Worm (Caenorhabditis elegans) whole organism, L1 larva: Measurements from ENCODE around the gene Y75B8A.33.
"Not testable (repeated sequence)": the region's sequence is repeated elsewhere in the genome, so short reads cannot be mapped to it uniquely, and the experiment has no call there.

Experiments used
- C04F5.9 ChIP-seq: sonication (generic microtip); optimal IDR thresholded peaks from 2 replicates; lab custom pipeline; 2016; ENCODE audit warnings: missing genetic modification characterization, missing compliant biosample characterization
- C16A3.4 ChIP-seq: fragments of 150-350 bp; optimal IDR thresholded peaks from 2 replicates; lab custom pipeline; 2014; ENCODE audit warnings: missing biosample characterization, missing genetic modification characterization
- F16B12.6 ChIP-seq: fragments of 150-350 bp; optimal IDR thresholded peaks from 2 replicates; lab custom pipeline; 2014; ENCODE audit warnings: missing biosample characterization, missing genetic modification characterization
- Y116A8C.19 ChIP-seq: sonication (generic microtip); optimal IDR thresholded peaks from 2 replicates; lab custom pipeline; 2016; ENCODE audit warnings: missing compliant biosample characterization, missing genetic modification characterization, borderline replicate concordance
- aha-1 ChIP-seq: fragments of 150-350 bp; optimal IDR thresholded peaks from 2 replicates; lab custom pipeline; 2014; ENCODE audit warnings: missing biosample characterization, missing genetic modification characterization
- ama-1 ChIP-seq: fragments of 150-350 bp; optimal IDR thresholded peaks from 2 replicates; lab custom pipeline; 2014
- blmp-1 ChIP-seq: fragments of 150-350 bp; optimal IDR thresholded peaks from 2 replicates; lab custom pipeline; 2014; ENCODE audit warnings: missing biosample characterization, missing genetic modification characterization
- ceh-63 ChIP-seq: fragments of 200-800 bp; sonication (Bioruptor generic); optimal IDR thresholded peaks from 2 replicates; lab custom pipeline; 2018; ENCODE audit warnings: mild to moderate bottlenecking, missing genetic modification characterization, missing compliant biosample characterization
- ceh-82 ChIP-seq, 3 experiments: fragments of 150-350 bp in 1 of 3; sonication (generic microtip) in 2 of 3; optimal IDR thresholded peaks; 2 replicates each; lab custom pipeline; 2014 to 2017; ENCODE audit warnings: missing biosample characterization in 3 of 3, missing genetic modification characterization in 3 of 3
- ceh-88 ChIP-seq: fragments of 200-800 bp; sonication (Bioruptor generic); IDR thresholded peaks from 2 replicates; pipeline ENCODE4 v1.3.6; 2022; ENCODE audit warnings: missing genetic modification characterization, missing compliant biosample characterization
- dpl-1 ChIP-seq, 3 experiments: fragments of 150-350 bp in 2 of 3; sonication (generic microtip) in 1 of 3; optimal IDR thresholded peaks; 2 replicates each; lab custom pipeline; 2014 to 2017; ENCODE audit warnings: missing biosample characterization in 3 of 3, missing genetic modification characterization in 3 of 3, missing genetic modification reagents in 3 of 3
- dsc-1 ChIP-seq: sonication (generic microtip); optimal IDR thresholded peaks from 2 replicates; lab custom pipeline; 2016; ENCODE audit warnings: mild to moderate bottlenecking, missing genetic modification characterization, missing compliant biosample characterization
- efl-1 ChIP-seq, 4 experiments: fragments of 150-350 bp; optimal IDR thresholded peaks in 3 of 4; peaks in 1 of 4; 1 replicate in 1 of 4; 2 replicates in 3 of 4; lab custom pipeline; 2014; ENCODE audit warnings: missing biosample characterization in 2 of 4, missing genetic modification characterization in 2 of 4, missing genetic modification reagents in 2 of 4
- efl-3 ChIP-seq: fragments of 200-800 bp; sonication (Bioruptor generic); optimal IDR thresholded peaks from 2 replicates; lab custom pipeline; 2018; ENCODE audit warnings: mild to moderate bottlenecking, missing genetic modification characterization, missing compliant biosample characterization
- egl-27 ChIP-seq, 2 experiments: fragments of 150-350 bp in 1 of 2; sonication (generic microtip); optimal IDR thresholded peaks; 3 replicates each; lab custom pipeline; 2017 to 2018; ENCODE audit warnings: missing biosample characterization in 2 of 2, missing genetic modification characterization in 2 of 2, missing genetic modification reagents in 2 of 2
- fos-1 ChIP-seq: fragments of 150-350 bp; optimal IDR thresholded peaks from 2 replicates; lab custom pipeline; 2014; ENCODE audit warnings: missing biosample characterization, missing genetic modification characterization
- grh-1 ChIP-seq: fragments of 200-800 bp; sonication (Bioruptor generic); IDR thresholded peaks from 2 replicates; pipeline ENCODE4 v1.3.6; 2022; ENCODE audit warnings: missing genetic modification reagents, missing genetic modification characterization, missing compliant biosample characterization
- hlh-17 ChIP-seq: fragments of 200-800 bp; sonication (Bioruptor generic); optimal IDR thresholded peaks from 2 replicates; lab custom pipeline; 2018; ENCODE audit warnings: missing genetic modification characterization, mild to moderate bottlenecking, missing compliant biosample characterization, moderate library complexity, borderline replicate concordance
- lin-13 ChIP-seq: fragments of 150-350 bp; optimal IDR thresholded peaks from 2 replicates; lab custom pipeline; 2014; ENCODE audit warnings: missing biosample characterization, missing genetic modification reagents, missing genetic modification characterization
- lin-14 ChIP-seq: fragments of 200-800 bp; sonication (Bioruptor generic); optimal IDR thresholded peaks from 2 replicates; lab custom pipeline; 2018; ENCODE audit warnings: mild to moderate bottlenecking, missing genetic modification characterization, moderate library complexity, missing compliant biosample characterization
- lin-15B ChIP-seq: fragments of 150-350 bp; sonication (generic microtip); optimal IDR thresholded peaks from 3 replicates; lab custom pipeline; 2014; ENCODE audit warnings: missing biosample characterization, missing genetic modification characterization
- lin-35 ChIP-seq, 2 experiments: fragments of 150-350 bp; optimal IDR thresholded peaks; 2 replicates each; lab custom pipeline; 2014; ENCODE audit warnings: missing biosample characterization in 2 of 2, missing genetic modification characterization in 2 of 2, missing genetic modification reagents in 2 of 2
- lsy-2 ChIP-seq, 2 experiments: fragments of 150-350 bp; optimal IDR thresholded peaks; 2 replicates each; lab custom pipeline; 2014; ENCODE audit warnings: missing biosample characterization in 2 of 2, missing genetic modification characterization in 2 of 2
- mdl-1 ChIP-seq, 2 experiments: fragments of 150-350 bp; optimal IDR thresholded peaks; 2 replicates each; lab custom pipeline; 2014 to 2017; ENCODE audit warnings: missing biosample characterization in 2 of 2, missing genetic modification characterization in 2 of 2, inconsistent platforms in 1 of 2
- mep-1 ChIP-seq: fragments of 150-350 bp; optimal IDR thresholded peaks from 2 replicates; lab custom pipeline; 2014; ENCODE audit warnings: missing biosample characterization, missing genetic modification characterization
- nhr-20 ChIP-seq: sonication (generic microtip); optimal IDR thresholded peaks from 2 replicates; lab custom pipeline; 2016; ENCODE audit warnings: mild to moderate bottlenecking, missing genetic modification characterization, missing compliant biosample characterization
- nhr-47 ChIP-seq: sonication (generic microtip); optimal IDR thresholded peaks from 2 replicates; lab custom pipeline; 2016; ENCODE audit warnings: mild to moderate bottlenecking, missing genetic modification characterization, moderate library complexity, missing compliant biosample characterization
- nhr-84 ChIP-seq: sonication (generic microtip); optimal IDR thresholded peaks from 2 replicates; lab custom pipeline; 2017; ENCODE audit warnings: missing biosample characterization, missing genetic modification characterization
- nhr-90 ChIP-seq: sonication (generic microtip); optimal IDR thresholded peaks from 2 replicates; lab custom pipeline; 2016; ENCODE audit warnings: mild to moderate bottlenecking, missing genetic modification characterization, missing compliant biosample characterization; ENCODE audit not compliant: poor library complexity
- rnt-1 ChIP-seq: sonication (generic microtip); optimal IDR thresholded peaks from 2 replicates; lab custom pipeline; 2016; ENCODE audit warnings: mild to moderate bottlenecking, missing genetic modification characterization, moderate library complexity, missing compliant biosample characterization
- skn-1 ChIP-seq: fragments of 150-350 bp; optimal IDR thresholded peaks from 2 replicates; lab custom pipeline; 2014; ENCODE audit warnings: missing biosample characterization, missing genetic modification characterization
- snu-23 ChIP-seq: sonication (generic microtip); optimal IDR thresholded peaks from 2 replicates; lab custom pipeline; 2016; ENCODE audit warnings: missing genetic modification characterization, missing compliant biosample characterization
- sup-37 ChIP-seq: fragments of 200-800 bp; sonication (Bioruptor generic); optimal IDR thresholded peaks from 2 replicates; lab custom pipeline; 2018; ENCODE audit warnings: mild to moderate bottlenecking, missing genetic modification characterization, missing compliant biosample characterization
- swsn-7 ChIP-seq: sonication (generic microtip); optimal IDR thresholded peaks from 2 replicates; lab custom pipeline; 2016; ENCODE audit warnings: missing genetic modification characterization, missing compliant biosample characterization
- tbx-2 ChIP-seq: sonication (generic microtip); optimal IDR thresholded peaks from 2 replicates; lab custom pipeline; 2016; ENCODE audit warnings: missing genetic modification characterization, missing compliant biosample characterization
- unc-62 ChIP-seq: fragments of 150-350 bp; optimal IDR thresholded peaks from 2 replicates; lab custom pipeline; 2014; ENCODE audit warnings: missing biosample characterization, missing genetic modification reagents, missing genetic modification characterization
- xbp-1 ChIP-seq: sonication (generic microtip); optimal IDR thresholded peaks from 2 replicates; lab custom pipeline; 2016; ENCODE audit warnings: missing genetic modification characterization, missing compliant biosample characterization

Y75B8A.33 gene

ce11 chrIII:12386597-12386996 is 19.4 kb upstream of the Y75B8A.33 start, which contains the start of gene Y49E10.30:
Gene Y49E10.30, plus strand, starts transcription at chrIII:12386897.
- TF ChIP-seq ceh-88 (GFP tag; lab: Robert Waterston, UW); C04F5.9 (tag; lab: Kevin White, UChicago); hlh-17 (GFP tag; lab: Kevin White, UChicago): not testable (repeated sequence)

ce11 chrIII:12383709-12384108 is 16.5 kb upstream of the Y75B8A.33 start, which contains the start of gene Y49E10.4:
Gene Y49E10.4, minus strand, starts transcription at chrIII:12383809.
- TF ChIP-seq dpl-1 (GFP tag; optimal IDR thresholded peaks at IDR 0.05; lab: Kevin White, UChicago); mdl-1 (tag; optimal IDR thresholded peaks at IDR 0.05; lab: Kevin White, UChicago); grh-1 (GFP tag; lab: Robert Waterston, UW): not testable (repeated sequence)

ce11 chrIII:12377198-12377662 is 10.1 kb upstream of the Y75B8A.33 start, which contains the start of gene pph-4.2:
Gene pph-4.2, minus strand, starts transcription at chrIII:12377248.
- TF ChIP-seq nhr-47 (tag; lab: Kevin White, UChicago) (peak; percentile 49), lsy-2 (tag; optimal IDR thresholded peaks at IDR 0.05; lab: Kevin White, UChicago) (peak; percentile 58 to 78), unc-62 (GFP tag; lab: Kevin White, UChicago) (no peak), ceh-63 (GFP tag; lab: Kevin White, UChicago) (no peak), F16B12.6 (peak; percentile 56), lin-14 (GFP tag; lab: Kevin White, UChicago) (no peak), lin-15B (tag; lab: Kevin White, UChicago) (peak; percentile 42), nhr-90 (tag; lab: Kevin White, UChicago) (peak; percentile 8), xbp-1 (tag; lab: Kevin White, UChicago) (peak; percentile 7), C16A3.4 (tag; lab: Kevin White, UChicago) (peak; percentile 43), sup-37 (no peak), nhr-20 (peak; percentile 28), blmp-1 (tag; lab: Kevin White, UChicago) (peak; percentile 25), tbx-2 (tag; lab: Kevin White, UChicago) (peak; percentile 46), aha-1 (tag; lab: Kevin White, UChicago) (no peak), dsc-1 (tag; lab: Kevin White, UChicago) (peak; percentile 15), dpl-1 (GFP tag; optimal IDR thresholded peaks at IDR 0.05; lab: Kevin White, UChicago) (peak; percentile 88 to 94 (median 91)), ama-1 (lab: Kevin White, UChicago) (no peak), egl-27 (tag; optimal IDR thresholded peaks at IDR 0.05; lab: Kevin White, UChicago) (no peak), lin-13 (GFP tag; lab: Kevin White, UChicago) (peak; percentile 21), fos-1 (tag; lab: Kevin White, UChicago) (no peak), mep-1 (tag; lab: Kevin White, UChicago) (peak; percentile 43), nhr-84 (tag; lab: Kevin White, UChicago) (no peak), lin-35 (GFP tag; optimal IDR thresholded peaks at IDR 0.05; lab: Kevin White, UChicago) (peak; percentile 93 to 96), Y116A8C.19 (tag; lab: Kevin White, UChicago) (no peak), skn-1 (tag; lab: Kevin White, UChicago) (peak; percentile 62), rnt-1 (tag; lab: Kevin White, UChicago) (peak; percentile 57), snu-23 (GFP tag; lab: Kevin White, UChicago) (peak; percentile 48), swsn-7 (tag; lab: Kevin White, UChicago) (no peak), efl-3 (GFP tag; lab: Kevin White, UChicago) (no peak), efl-1 (optimal IDR thresholded peaks at IDR 0.05; lab: Kevin White, UChicago) (peak; percentile 81 to 93), efl-1 (GFP tag; optimal IDR thresholded peaks at IDR 0.05 in 1 of 2; lab: Kevin White, UChicago) (peak; percentile 92 to 99), ceh-82 (tag; optimal IDR thresholded peaks at IDR 0.05; lab: Kevin White, UChicago) (peak in 1 of 3 experiments; percentile 49)
- TF ChIP-seq, all 84 proteins: peak for 20
